Worm (Caenorhabditis elegans): Measurements from ENCODE around the gene spe-39.

spe-39 gene

DNA sequence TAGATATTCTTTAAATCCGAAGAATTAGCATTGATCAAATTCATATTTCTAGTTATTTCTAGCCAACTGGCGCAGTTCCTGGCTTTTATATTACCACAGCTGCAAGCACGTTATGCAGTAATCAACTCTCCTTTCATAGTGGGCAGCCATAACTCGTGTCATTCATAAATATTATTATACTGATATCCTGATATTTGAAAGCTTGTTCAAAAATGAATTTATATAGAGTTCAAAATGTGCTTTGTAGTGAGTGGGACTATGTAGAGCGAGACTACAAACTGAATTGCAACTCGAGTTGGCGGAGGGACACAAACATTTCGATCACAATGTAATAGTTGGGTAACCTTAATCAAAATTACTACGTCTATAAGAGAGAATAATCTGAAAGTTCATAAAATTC is 13.6 kb upstream of the spe-39 start, which contains the start of gene srh-30:
Gene srh-30 (minus strand): TSS at position 101 of the 400 bp plus-strand sequence.
- TF ChIP-seq unc-130 (GFP tag; optimal IDR thresholded peaks at IDR 0.05), result no peak
- no peak for TF ChIP-seq cey-2 (tag; optimal IDR thresholded peaks at IDR 0.05; ENCODE audit: borderline replicate concordance, insufficient read depth)
- TF ChIP-seq lir-3 (tag; optimal IDR thresholded peaks at IDR 0.05), result no peak
- TF ChIP-seq ceh-28 (tag; optimal IDR thresholded peaks at IDR 0.05), result no peak
- no peak for TF ChIP-seq nhr-11 (tag; optimal IDR thresholded peaks at IDR 0.05)
- TF ChIP-seq Y105C5A.15 (GFP tag; IDR thresholded peaks at IDR 0.05), result no peak
- TF ChIP-seq nhr-48 (tag; optimal IDR thresholded peaks at IDR 0.05), result no peak
- TF ChIP-seq set-16 (GFP tag; IDR thresholded peaks at IDR 0.05), result no peak
- TF ChIP-seq spr-3 (GFP tag; optimal IDR thresholded peaks at IDR 0.05), result no peak
- no peak for TF ChIP-seq lim-7 (GFP tag; IDR thresholded peaks at IDR 0.05)
- TF ChIP-seq saeg-2 (GFP tag; IDR thresholded peaks at IDR 0.05), result no peak

DNA sequence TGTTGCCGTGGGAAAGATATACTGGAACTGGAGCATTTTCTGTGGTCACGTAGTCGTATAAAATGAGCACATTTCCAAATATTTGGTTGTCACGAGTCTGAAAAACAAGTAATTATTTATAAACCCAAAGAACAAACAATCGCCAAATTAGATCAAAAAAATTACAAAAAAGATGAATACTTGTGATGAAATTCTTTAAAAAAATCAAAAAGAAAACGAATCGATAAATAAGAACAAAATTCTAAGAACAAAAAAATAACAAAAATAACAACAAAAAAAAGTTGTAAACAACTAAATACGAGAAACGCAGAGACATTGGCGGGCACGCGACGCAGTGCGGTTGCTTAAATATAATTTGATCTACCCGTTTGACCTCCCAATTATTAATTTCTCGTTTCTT is 11.5 kb upstream of the spe-39 start, which contains the start of gene ZC404.16:
Gene ZC404.16 (minus strand): TSS at position 101 of the 400 bp plus-strand sequence.
- TF ChIP-seq tag-97 (GFP tag; IDR thresholded peaks at IDR 0.05), result no peak
- TF ChIP-seq mxl-3 (GFP tag; optimal IDR thresholded peaks at IDR 0.05), result no peak
- TF ChIP-seq Y75B8A.6 (GFP tag; IDR thresholded peaks at IDR 0.05), result no peak
- no peak for TF ChIP-seq ceh-28 (tag; optimal IDR thresholded peaks at IDR 0.05)
- no peak for TF ChIP-seq T20F7.1 (GFP tag; optimal IDR thresholded peaks at IDR 0.05)
- no peak for TF ChIP-seq snpc-1.2 (GFP tag; IDR thresholded peaks at IDR 0.05)
- no peak for TF ChIP-seq hlh-30 (tag; optimal IDR thresholded peaks at IDR 0.05; ENCODE audit: insufficient read depth)
- no peak for TF ChIP-seq rbr-2 (tag; optimal IDR thresholded peaks at IDR 0.05)
- TF ChIP-seq lim-7 (GFP tag; IDR thresholded peaks at IDR 0.05), result no peak
- no peak for TF ChIP-seq dmd-6 (GFP tag; IDR thresholded peaks at IDR 0.05)
- no peak for TF ChIP-seq ztf-7 (tag; optimal IDR thresholded peaks at IDR 0.05)
- TF ChIP-seq nhr-41 (GFP tag; IDR thresholded peaks at IDR 0.05), result no peak
- no peak for TF ChIP-seq dmd-9 (GFP tag; IDR thresholded peaks at IDR 0.05)
- no peak for TF ChIP-seq aly-2 (tag; optimal IDR thresholded peaks at IDR 0.05)

DNA sequence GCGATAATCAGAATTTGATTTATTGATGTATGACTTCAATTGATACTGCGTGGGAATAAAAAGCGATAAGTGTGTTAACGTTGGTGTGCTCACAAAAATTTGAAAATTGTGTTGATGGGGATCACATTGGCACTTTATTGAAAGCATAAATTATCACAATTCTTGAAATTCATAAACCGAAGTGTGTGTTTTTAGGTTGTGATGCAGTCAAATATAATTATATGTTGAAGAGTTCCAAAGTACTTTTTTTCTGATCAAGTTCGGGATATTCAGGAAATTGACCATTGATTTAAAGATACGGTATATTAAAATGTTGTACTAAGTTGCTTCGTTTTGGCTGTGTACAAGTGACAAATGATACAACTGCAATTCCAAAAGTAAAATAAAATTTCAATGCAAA is 9.5 kb upstream of the spe-39 start, which contains the start of gene srh-28:
Gene srh-28 (minus strand): TSS at position 101 of the 400 bp plus-strand sequence.
- no peak for TF ChIP-seq mep-1 (tag; optimal IDR thresholded peaks at IDR 0.05)
- TF ChIP-seq unc-62 (GFP tag; optimal IDR thresholded peaks at IDR 0.05 in 1 of 2), result peak in 1 of 2 experiments; percentile 22
- no peak for TF ChIP-seq unc-62 (tag; optimal IDR thresholded peaks at IDR 0.05)

DNA sequence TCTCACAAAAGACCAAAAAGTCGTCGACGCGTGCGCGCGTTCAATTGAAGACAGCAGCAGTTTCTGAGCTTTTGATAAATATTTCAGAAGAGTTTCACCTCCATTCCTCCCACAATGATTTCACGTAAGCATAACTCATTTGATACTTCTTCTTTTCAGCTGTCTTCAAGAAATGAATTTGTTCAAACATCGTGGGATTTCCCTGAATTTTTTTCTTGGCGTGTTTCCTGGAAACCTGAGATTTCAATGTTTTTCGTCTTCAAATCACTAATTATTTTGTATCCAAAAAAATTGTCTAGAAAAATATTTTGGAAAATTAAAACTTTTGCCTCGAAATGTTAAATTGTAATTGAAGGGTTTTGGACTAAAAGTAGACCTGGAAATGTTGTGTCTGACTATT is 6.8 kb upstream of the spe-39 start:
- no peak for TF ChIP-seq nhr-102 (tag; optimal IDR thresholded peaks at IDR 0.05)
- no peak for TF ChIP-seq saeg-2 (GFP tag; IDR thresholded peaks at IDR 0.05)
- no peak for TF ChIP-seq hif-1 (tag; optimal IDR thresholded peaks at IDR 0.05)
- TF ChIP-seq tag-97 (GFP tag; IDR thresholded peaks at IDR 0.05), result no peak
- no peak for TF ChIP-seq lin-39 (tag; optimal IDR thresholded peaks at IDR 0.05)
- no peak for TF ChIP-seq vab-7 (GFP tag; IDR thresholded peaks at IDR 0.05)
- TF ChIP-seq ctbp-1 (GFP tag; IDR thresholded peaks at IDR 0.05), result no peak
- no peak for TF ChIP-seq ceh-44 (GFP tag; IDR thresholded peaks at IDR 0.05)

DNA sequence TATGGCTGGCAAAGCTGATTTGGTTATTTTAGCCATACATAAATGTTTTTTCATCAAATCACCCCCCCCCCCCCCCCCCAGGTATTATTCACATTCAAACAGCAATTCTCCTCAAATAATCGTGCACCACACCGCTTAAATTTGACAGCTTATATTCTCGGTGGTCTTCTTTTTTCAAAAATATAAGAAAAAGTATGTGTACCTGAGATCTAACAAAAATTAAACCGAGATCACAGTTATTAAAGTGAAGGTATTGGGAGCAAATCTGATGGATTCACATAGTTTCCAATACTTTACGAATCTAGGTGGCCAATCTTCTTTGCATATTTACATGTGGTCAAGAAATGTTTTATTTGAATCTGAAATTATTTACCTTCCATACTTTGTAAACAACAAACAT is 5.1 kb upstream of the spe-39 start, which contains the start of gene ZC404.15:
Gene ZC404.15 (plus strand): TSS at position 301 of the 400 bp plus-strand sequence.
- TF ChIP-seq nhr-28 (tag; optimal IDR thresholded peaks at IDR 0.05), result no peak
- peak; percentile 47 for TF ChIP-seq aha-1 (tag)

All from whole organism, L4 larva.